Fruit fly (Drosophila melanogaster): ENCODE data around the gene CG14506.
A peak's percentile ranks its signal among the peaks of the same experiment; 100 is the strongest.

CG14506 gene

dm6 chr3R:29277009-29277408 is 20.0 kb downstream of the CG14506 start (continued):
- TF ChIP-seq shn (GFP tag; optimal IDR thresholded peaks at IDR 0.05) (peak; percentile 11), Hr3 (GFP tag; optimal IDR thresholded peaks at IDR 0.05) (no peak), nom (GFP tag; optimal IDR thresholded peaks at IDR 0.05) (peak; percentile 69), CG14710 (tag; optimal IDR thresholded peaks at IDR 0.05) (peak; percentile 28), CG2202 (tag; optimal IDR thresholded peaks at IDR 0.05) (peak; percentile 37), CG18011 (GFP tag; optimal IDR thresholded peaks at IDR 0.05) (no peak), bsh (GFP tag; optimal IDR thresholded peaks at IDR 0.05) (peak; percentile 67 to 69), Deaf1 (tag; optimal IDR thresholded peaks at IDR 0.05) (no peak), Aef1 (GFP tag; IDR thresholded peaks at IDR 0.05) (no peak), CG17568 (GFP tag; optimal IDR thresholded peaks at IDR 0.05) (no peak), Hmr (GFP tag; optimal IDR thresholded peaks at IDR 0.05) (no peak), salm (tag; optimal IDR thresholded peaks at IDR 0.05) (no peak), ranshi (GFP tag; IDR thresholded peaks at IDR 0.05) (no peak), CG6689 (GFP tag; IDR thresholded peaks at IDR 0.05) (peak; percentile 47; the same call in 1 of the 2 replicates), Kr (GFP tag; optimal IDR thresholded peaks at IDR 0.05) (peak; percentile 42), gem (tag; optimal IDR thresholded peaks at IDR 0.05) (peak; percentile 54), Max (GFP tag; optimal IDR thresholded peaks at IDR 0.05) (no peak), CG11504 (tag; optimal IDR thresholded peaks at IDR 0.05) (peak; percentile 22), CG15514 (GFP tag; optimal IDR thresholded peaks at IDR 0.05) (no peak), TFAM (GFP tag; optimal IDR thresholded peaks at IDR 0.05) (no peak), Side (GFP tag; optimal IDR thresholded peaks at IDR 0.05) (no peak), CG3163 (GFP tag; optimal IDR thresholded peaks at IDR 0.05) (no peak), CG2712 (tag; optimal IDR thresholded peaks at IDR 0.05) (peak; percentile 50), C15 (GFP tag; IDR thresholded peaks at IDR 0.05) (no peak), Xbp1 (GFP tag; optimal IDR thresholded peaks at IDR 0.05) (peak; percentile 46), Lpt (GFP tag; optimal IDR thresholded peaks at IDR 0.05) (no peak), scrt (GFP tag; optimal IDR thresholded peaks at IDR 0.05) (no peak), CG34224 (GFP tag; IDR thresholded peaks at IDR 0.05; ENCODE audit: partially characterized antibody) (no peak), CG14965 (GFP tag; optimal IDR thresholded peaks at IDR 0.05; ENCODE audit: borderline replicate concordance) (no peak), ato (GFP tag; IDR thresholded peaks at IDR 0.05; ENCODE audit: partially characterized antibody) (no peak), sim (GFP tag; IDR thresholded peaks at IDR 0.05) (no peak), Drgx (GFP tag; IDR thresholded peaks at IDR 0.05) (peak; percentile 18; the same call in 1 of the 2 replicates), Camta (GFP tag; optimal IDR thresholded peaks at IDR 0.05) (no peak), CG11696 (GFP tag; IDR thresholded peaks at IDR 0.05) (no peak), usp (GFP tag; optimal IDR thresholded peaks at IDR 0.05) (no peak), Hmx (GFP tag; optimal IDR thresholded peaks at IDR 0.05) (no peak), CG17829 (tag; optimal IDR thresholded peaks at IDR 0.05) (peak; percentile 51), zfh2 (GFP tag; optimal IDR thresholded peaks at IDR 0.05) (no peak), CG31441 (GFP tag; IDR thresholded peaks at IDR 0.05) (peak; percentile 25; the same call in 1 of the 2 replicates), CG13296 (GFP tag; optimal IDR thresholded peaks at IDR 0.05) (no peak), CG7963 (GFP tag; IDR thresholded peaks at IDR 0.05; ENCODE audit: partially characterized antibody) (no peak), pnt (GFP tag; optimal IDR thresholded peaks at IDR 0.05) (no peak), Fer3 (tag; optimal IDR thresholded peaks at IDR 0.05) (no peak), CG12071 (GFP tag; optimal IDR thresholded peaks at IDR 0.05) (no peak), CrebB (tag; optimal IDR thresholded peaks at IDR 0.05) (no peak), CG9215 (GFP tag; IDR thresholded peaks at IDR 0.05) (no peak), CG16815 (GFP tag; optimal IDR thresholded peaks at IDR 0.05) (peak; percentile 25), CHES-1-like (GFP tag; optimal IDR thresholded peaks at IDR 0.05) (no peak), bab2 (GFP tag; optimal IDR thresholded peaks at IDR 0.05) (peak; percentile 8), vvl (GFP tag; IDR thresholded peaks at IDR 0.05) (peak; percentile 38; the same call in 1 of the 2 replicates), ham (GFP tag; IDR thresholded peaks at IDR 0.05) (no peak)

Measured in whole organism, embryonic.